Fruit fly (Drosophila melanogaster) whole organism, prepupa: Measurements from ENCODE around the gene CG6769.

Experiments used
- Blimp-1 ChIP-seq: fragments of 200-800 bp; sonication (Bioruptor generic); optimal IDR thresholded peaks from 3 replicates; lab custom pipeline; 2017; ENCODE audit warnings: missing biosample characterization, missing genetic modification characterization, mild to moderate bottlenecking, moderate library complexity, missing genetic modification reagents
- CG11902 ChIP-seq: fragments of 200-800 bp; sonication (Bioruptor generic); optimal IDR thresholded peaks from 3 replicates; lab custom pipeline; 2016; ENCODE audit warnings: missing biosample characterization, missing genetic modification characterization
- CG3919 ChIP-seq: fragments of 200-800 bp; sonication (Bioruptor generic); optimal IDR thresholded peaks from 3 replicates; lab custom pipeline; 2016; ENCODE audit warnings: missing biosample characterization, missing genetic modification characterization
- CG6854 ChIP-seq: fragments of 200-800 bp; sonication (Bioruptor generic); optimal IDR thresholded peaks from 2 replicates; lab custom pipeline; 2017; ENCODE audit warnings: missing biosample characterization, mild to moderate bottlenecking, missing genetic modification characterization
- Ets96B ChIP-seq: fragments of 200-800 bp; optimal IDR thresholded peaks from 2 replicates; lab custom pipeline; 2019; ENCODE audit warnings: missing biosample characterization, mild to moderate bottlenecking, missing genetic modification characterization, moderate library complexity
- Sox15 ChIP-seq: fragments of 200-800 bp; sonication (Bioruptor generic); optimal IDR thresholded peaks from 3 replicates; lab custom pipeline; 2016; ENCODE audit warnings: missing biosample characterization, missing genetic modification characterization
- eg ChIP-seq: fragments of 200-800 bp; sonication (Bioruptor generic); IDR thresholded peaks from 3 replicates; pipeline ENCODE4 v1.3.6; 2022; ENCODE audit warnings: missing biosample characterization, missing genetic modification characterization
- esn ChIP-seq: fragments of 200-800 bp; sonication (Bioruptor generic); optimal IDR thresholded peaks from 2 replicates; lab custom pipeline; 2016; ENCODE audit warnings: missing biosample characterization, mild to moderate bottlenecking, missing genetic modification characterization, moderate library complexity
- lz ChIP-seq: fragments of 200-800 bp; sonication (Bioruptor generic); optimal IDR thresholded peaks from 3 replicates; lab custom pipeline; 2016; ENCODE audit warnings: missing biosample characterization, missing genetic modification characterization

DNA sequence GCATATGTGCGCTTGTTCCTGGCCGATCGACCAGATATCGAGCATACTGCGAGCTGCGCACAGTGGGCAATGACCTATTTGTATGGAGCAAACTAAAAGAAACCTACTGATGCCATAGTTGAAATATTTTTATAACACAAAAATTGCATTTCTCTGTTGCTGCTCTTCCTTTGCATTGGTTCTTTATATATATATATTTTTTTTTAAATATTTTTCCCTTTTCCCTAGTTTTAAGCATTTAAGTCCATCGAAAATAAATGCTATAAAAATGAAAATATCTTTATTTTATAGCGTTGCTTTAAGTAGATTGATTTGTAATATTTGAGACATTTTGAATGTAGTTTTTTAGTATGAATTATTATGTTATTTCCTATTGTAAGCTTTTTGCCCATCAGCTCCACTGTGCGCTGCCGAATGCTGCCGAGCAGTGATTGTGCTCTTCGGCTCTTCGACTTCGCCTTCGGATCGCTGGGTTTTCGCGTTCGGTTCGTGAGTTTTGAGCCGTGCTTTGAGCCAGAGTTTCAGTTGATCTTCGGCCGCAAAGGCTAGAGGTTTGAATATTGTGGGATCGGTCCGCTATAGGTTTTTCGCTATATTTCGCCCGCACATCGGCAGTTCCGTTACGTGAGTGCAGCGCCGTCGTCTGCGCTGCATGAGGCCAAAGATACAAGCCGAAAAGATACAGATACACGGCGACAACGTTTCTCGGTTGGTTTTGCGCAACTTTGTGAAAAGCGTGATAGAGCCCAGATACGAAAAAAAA is 50.3 kb downstream of the CG6769 start, which contains the start of gene CG6847:
- TF ChIP-seq CG3919 (GFP tag; lab: Kevin White, UChicago) (peak; percentile 50), esn (GFP tag; lab: Kevin White, UChicago) (peak; percentile 82), lz (GFP tag; lab: Kevin White, UChicago) (peak; percentile 69), eg (GFP tag; lab: Robert Waterston, UW) (peak; percentile 73), CG11902 (GFP tag; lab: Kevin White, UChicago) (peak; percentile 27), CG6854 (GFP tag; lab: Kevin White, UChicago) (no peak), Sox15 (GFP tag; lab: Kevin White, UChicago) (peak; percentile 55), Blimp-1 (GFP tag; lab: Kevin White, UChicago) (no peak), Ets96B (tag; lab: Kevin White, UChicago) (peak; percentile 36)
